Worm (Caenorhabditis elegans): ENCODE measurements around the gene tag-115.

- no peak for TF ChIP-seq bed-3 (GFP tag; optimal IDR thresholded peaks at IDR 0.05)
- no peak for TF ChIP-seq unc-62 (GFP tag; optimal IDR thresholded peaks at IDR 0.05)
Observed at ce11 chrIV:13246961-13247360, 7.7 kb upstream of the tag-115 start, which contains the start of gene JC8.7.
